Fruit fly (Drosophila melanogaster): ENCODE data around the gene Cyp303a1.

DNA sequence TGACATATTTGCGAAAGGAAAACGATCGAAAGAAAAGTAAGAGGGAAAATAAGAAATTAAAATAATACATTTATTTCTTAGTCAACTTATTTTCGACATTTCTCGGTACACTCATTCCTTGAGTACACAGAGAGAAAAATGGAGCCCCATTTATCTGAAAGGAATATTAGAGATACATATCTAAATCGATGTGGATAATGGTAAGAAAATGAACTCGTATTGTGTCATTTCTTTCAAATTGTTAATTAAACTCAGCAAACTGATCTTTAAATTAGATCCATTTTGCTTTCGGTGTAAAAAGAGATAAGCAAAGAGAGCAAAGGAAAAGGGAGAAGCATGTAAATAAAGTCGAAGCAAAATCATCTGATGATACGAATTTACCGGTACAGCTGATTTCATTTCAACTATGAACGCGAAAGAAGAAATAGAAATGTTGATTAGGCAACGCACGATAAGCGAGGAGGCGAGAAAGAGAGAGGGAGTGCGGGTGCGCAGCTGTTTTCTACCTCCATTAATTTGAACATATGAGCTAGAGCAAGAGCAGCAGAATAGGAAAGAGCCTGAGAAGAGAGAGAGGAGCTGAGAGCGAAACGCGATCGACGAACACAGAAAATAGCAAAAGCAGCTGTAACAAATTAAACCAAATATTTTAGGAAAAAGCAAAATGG, 8.2 kb upstream of the Cyp303a1 start:
- TF ChIP-seq CG4496 (GFP tag; IDR thresholded peaks at IDR 0.05) (no peak), CG15710 (tag; optimal IDR thresholded peaks at IDR 0.05) (peak; percentile 84), CG32121 (GFP tag; IDR thresholded peaks at IDR 0.05) (no peak)

Data from whole organism, pupa.